Worm (Caenorhabditis elegans) whole organism, early embryonic: ENCODE results near the gene ZK1236.5.

Experiments
- B0310.2 ChIP-seq: sonication (generic microtip); optimal IDR thresholded peaks from 2 replicates; lab custom pipeline; 2016; ENCODE audit warnings: mild to moderate bottlenecking, missing genetic modification characterization, missing compliant biosample characterization
- F13C5.2 ChIP-seq: sonication (generic microtip); optimal IDR thresholded peaks from 2 replicates; lab custom pipeline; 2017; ENCODE audit warnings: mild to moderate bottlenecking, missing genetic modification characterization, inconsistent platforms, missing compliant biosample characterization
- ama-1 ChIP-seq: fragments of 150-350 bp; optimal IDR thresholded peaks from 2 replicates; lab custom pipeline; 2014
- ceh-13 ChIP-seq: fragments of 200-800 bp; sonication (Bioruptor generic); optimal IDR thresholded peaks from 2 replicates; lab custom pipeline; 2018; ENCODE audit warnings: mild to moderate bottlenecking, missing genetic modification characterization, missing compliant biosample characterization
- ets-7 ChIP-seq: sonication (generic microtip); optimal IDR thresholded peaks from 2 replicates; lab custom pipeline; 2016; ENCODE audit warnings: missing genotype, missing genetic modification characterization, missing compliant biosample characterization
- flt-1 ChIP-seq: fragments of 200-800 bp; sonication (Bioruptor generic); IDR thresholded peaks from 2 replicates; pipeline ENCODE4 v1.3.6; 2022; ENCODE audit warnings: missing genetic modification characterization, missing compliant biosample characterization
- hmbx-1 ChIP-seq: sonication (generic microtip); optimal IDR thresholded peaks from 2 replicates; lab custom pipeline; 2016; ENCODE audit warnings: mild to moderate bottlenecking, missing genetic modification characterization, missing compliant biosample characterization
- hnd-1 ChIP-seq: sonication (generic microtip); optimal IDR thresholded peaks from 2 replicates; lab custom pipeline; 2016; ENCODE audit warnings: missing genetic modification characterization, missing compliant biosample characterization
- pes-1 ChIP-seq: fragments of 200-800 bp; sonication (Bioruptor generic); IDR thresholded peaks from 2 replicates; pipeline ENCODE4 v1.3.6; 2022; ENCODE audit warnings: missing genetic modification reagents, missing genetic modification characterization, missing compliant biosample characterization
- scrt-1 ChIP-seq: fragments of 200-800 bp; sonication (Bioruptor generic); IDR thresholded peaks from 2 replicates; pipeline ENCODE4 v1.3.6; 2022; ENCODE audit warnings: missing genetic modification characterization, missing compliant biosample characterization
- sea-1 ChIP-seq: fragments of 200-800 bp; sonication (Bioruptor generic); conservative IDR thresholded peaks from 2 replicates; pipeline ENCODE4 v1.3.6; 2022; ENCODE audit warnings: missing genetic modification characterization, missing compliant biosample characterization
- tbx-11 ChIP-seq: fragments of 200-800 bp; sonication (Bioruptor generic); IDR thresholded peaks from 2 replicates; pipeline ENCODE4 v1.3.6; 2022; ENCODE audit warnings: missing genetic modification characterization, missing compliant biosample characterization
- tbx-37 ChIP-seq: fragments of 200-800 bp; sonication (Bioruptor generic); conservative IDR thresholded peaks from 2 replicates; pipeline ENCODE4 v1.3.6; 2022; ENCODE audit warnings: missing genetic modification reagents, missing genetic modification characterization, missing compliant biosample characterization

ce11 chrIII:8395685-8396084 is 36.3 kb downstream of the ZK1236.5 start, which contains the start of gene ZK353.3:
- no peak for TF ChIP-seq ama-1 (lab: Kevin White, UChicago)
- no peak for TF ChIP-seq flt-1 (GFP tag; lab: Robert Waterston, UW)
- TF ChIP-seq sea-1 (GFP tag; lab: Robert Waterston, UW), result no peak
- no peak for TF ChIP-seq hmbx-1 (tag; lab: Kevin White, UChicago)
- no peak for TF ChIP-seq tbx-37 (GFP tag; lab: Robert Waterston, UW)
- TF ChIP-seq hnd-1 (tag; lab: Kevin White, UChicago), result no peak
- no peak for TF ChIP-seq pes-1 (GFP tag; lab: Robert Waterston, UW)
- TF ChIP-seq tbx-11 (GFP tag; lab: Robert Waterston, UW), result no peak
- TF ChIP-seq ceh-13 (GFP tag; lab: Kevin White, UChicago), result no peak
- no peak for TF ChIP-seq scrt-1 (GFP tag; lab: Robert Waterston, UW)
- no peak for TF ChIP-seq B0310.2 (tag; lab: Kevin White, UChicago)
- no peak for TF ChIP-seq F13C5.2 (tag; lab: Kevin White, UChicago)
- no peak for TF ChIP-seq ets-7
